Fruit fly (Drosophila melanogaster): Measurements from ENCODE around the gene MtnE.

Gene MtnE

dm6 chr3R:20484441-20484840, 50.1 kb downstream of the MtnE start, which contains the start of gene Gfrl:
Gene Gfrl (minus strand): TSS chr3R:20484588.
- TF ChIP-seq CG34367 (tag; optimal IDR thresholded peaks at IDR 0.05) (no peak), Snoo (tag; optimal IDR thresholded peaks at IDR 0.05) (no peak), Ets98B (GFP tag; IDR thresholded peaks at IDR 0.05) (no peak), Pif1A (GFP tag; optimal IDR thresholded peaks at IDR 0.05) (no peak), EcR (GFP tag; optimal IDR thresholded peaks at IDR 0.05) (no peak), rn (GFP tag; IDR thresholded peaks at IDR 0.05) (no peak), CG13204 (GFP tag; optimal IDR thresholded peaks at IDR 0.05) (no peak), CG17806 (tag; optimal IDR thresholded peaks at IDR 0.05) (no peak), CG10348 (GFP tag; IDR thresholded peaks at IDR 0.05) (no peak), fd96Ca (GFP tag; IDR thresholded peaks at IDR 0.05) (no peak), gl (tag; optimal IDR thresholded peaks at IDR 0.05) (no peak), CG8301 (tag; optimal IDR thresholded peaks at IDR 0.05) (no peak), Pif1B (GFP tag; optimal IDR thresholded peaks at IDR 0.05) (no peak), D1 (tag; optimal IDR thresholded peaks at IDR 0.05) (no peak), CG32121 (GFP tag; IDR thresholded peaks at IDR 0.05) (no peak)

Data from whole organism, pupa.